Worm (Caenorhabditis elegans) whole organism, L4/young adult: ENCODE data around the gene F40F8.3.
A peak's percentile ranks its signal among the peaks of the same experiment; 100 is the strongest.

Experiments
- W03F9.2 ChIP-seq: fragments of 150-350 bp; optimal IDR thresholded peaks from 2 replicates; lab custom pipeline; 2014; ENCODE audit warnings: missing biosample characterization, missing genetic modification characterization
- dao-5 ChIP-seq: sonication (generic microtip); optimal IDR thresholded peaks from 2 replicates; lab custom pipeline; 2016; ENCODE audit warnings: missing genotype, missing genetic modification characterization, moderate library complexity, missing compliant biosample characterization
- him-1 ChIP-seq: sonication (generic microtip); optimal IDR thresholded peaks from 2 replicates; lab custom pipeline; 2016; ENCODE audit warnings: missing genotype, missing genetic modification reagents, missing genetic modification characterization, missing compliant biosample characterization

The F40F8.3 gene

ce11 chrII:11128989-11129388 is at the start of gene F40F8.3:
Gene F40F8.3, plus strand, starts transcription at chrII:11129289.
- TF ChIP-seq him-1 (tag; lab: Kevin White, UChicago), result no peak
- no peak for TF ChIP-seq dao-5
- no peak for TF ChIP-seq W03F9.2 (tag; lab: Kevin White, UChicago)

ce11 chrII:11086770-11087169 is 42.3 kb upstream of the F40F8.3 start:
- TF ChIP-seq him-1 (tag; lab: Kevin White, UChicago), result no peak
- no peak for TF ChIP-seq dao-5
- TF ChIP-seq W03F9.2 (tag; lab: Kevin White, UChicago), result no peak

- TF ChIP-seq W03F9.2 (tag; lab: Kevin White, UChicago), result no peak
- TF ChIP-seq him-1 (tag; lab: Kevin White, UChicago), result no peak
- no peak for TF ChIP-seq dao-5
Measured at ce11 chrII:11088137-11088536, 41.0 kb upstream of the F40F8.3 start.

- no peak for TF ChIP-seq him-1 (tag; lab: Kevin White, UChicago)
- no peak for TF ChIP-seq dao-5
- TF ChIP-seq W03F9.2 (tag; lab: Kevin White, UChicago), result no peak
Measured at ce11 chrII:11089356-11089755, 39.7 kb upstream of the F40F8.3 start, which contains the start of gene unc-53. Gene unc-53, minus strand, starts transcription at chrII:11089456.

ce11 chrII:11091577-11091976 is 37.5 kb upstream of the F40F8.3 start:
- no peak for TF ChIP-seq W03F9.2 (tag; lab: Kevin White, UChicago)
- no peak for TF ChIP-seq dao-5
- no peak for TF ChIP-seq him-1 (tag; lab: Kevin White, UChicago)

- TF ChIP-seq W03F9.2 (tag; lab: Kevin White, UChicago) (no peak), dao-5 (no peak), him-1 (tag; lab: Kevin White, UChicago) (no peak)
Measured at ce11 chrII:11092413-11092812, 36.7 kb upstream of the F40F8.3 start, which contains the start of gene rpl-42. Gene rpl-42, plus strand, starts transcription at chrII:11092713.

- TF ChIP-seq him-1 (tag; lab: Kevin White, UChicago) (no peak), dao-5 (no peak), W03F9.2 (tag; lab: Kevin White, UChicago) (no peak)
Measured at ce11 chrII:11094431-11094830, 34.7 kb upstream of the F40F8.3 start.

- TF ChIP-seq W03F9.2 (tag; lab: Kevin White, UChicago) (no peak), him-1 (tag; lab: Kevin White, UChicago) (no peak)
Measured at ce11 chrII:11096233-11096632, 32.9 kb upstream of the F40F8.3 start, which contains the start of gene nbs-1. Gene nbs-1, minus strand, starts transcription at chrII:11096478.

- TF ChIP-seq dao-5, result no peak
- peak; percentile 28 for TF ChIP-seq him-1 (tag; lab: Kevin White, UChicago)
- TF ChIP-seq W03F9.2 (tag; lab: Kevin White, UChicago), result peak; percentile 87
Measured at ce11 chrII:11097154-11097887, 31.8 kb upstream of the F40F8.3 start, which contains the start of the genes rpl-36.A and nuo-1. Gene rpl-36.A, minus strand, starts transcription at chrII:11097204. Gene nuo-1, plus strand, starts transcription at chrII:11097837.

ce11 chrII:11099841-11100240 is 29.2 kb upstream of the F40F8.3 start, which contains the start of gene C09H10.4:
Gene C09H10.4, plus strand, starts transcription at chrII:11100141.
- no peak for TF ChIP-seq dao-5
- no peak for TF ChIP-seq him-1 (tag; lab: Kevin White, UChicago)
- no peak for TF ChIP-seq W03F9.2 (tag; lab: Kevin White, UChicago)

- no peak for TF ChIP-seq dao-5
- TF ChIP-seq W03F9.2 (tag; lab: Kevin White, UChicago), result no peak
- no peak for TF ChIP-seq him-1 (tag; lab: Kevin White, UChicago)
Measured at ce11 chrII:11101171-11101570, 27.9 kb upstream of the F40F8.3 start.

- peak; percentile 64 for TF ChIP-seq W03F9.2 (tag; lab: Kevin White, UChicago)
- no peak for TF ChIP-seq dao-5
Measured at ce11 chrII:11103052-11103451, 26.0 kb upstream of the F40F8.3 start.

- no peak for TF ChIP-seq him-1 (tag; lab: Kevin White, UChicago)
- no peak for TF ChIP-seq dao-5
- no peak for TF ChIP-seq W03F9.2 (tag; lab: Kevin White, UChicago)
Measured at ce11 chrII:11103657-11104056, 25.4 kb upstream of the F40F8.3 start, which contains the start of gene C09H10.5. Gene C09H10.5, minus strand, starts transcription at chrII:11103757.

- TF ChIP-seq him-1 (tag; lab: Kevin White, UChicago), result no peak
- no peak for TF ChIP-seq dao-5
- TF ChIP-seq W03F9.2 (tag; lab: Kevin White, UChicago), result no peak
Measured at ce11 chrII:11104162-11104561, 24.9 kb upstream of the F40F8.3 start, which contains the start of gene C09H10.9. Gene C09H10.9, plus strand, starts transcription at chrII:11104462.
